Fruit fly (Drosophila melanogaster): ENCODE measurements around the gene Pdp.
A peak's percentile ranks its signal among the peaks of the same experiment; 100 is the strongest.

Gene Pdp

DNA sequence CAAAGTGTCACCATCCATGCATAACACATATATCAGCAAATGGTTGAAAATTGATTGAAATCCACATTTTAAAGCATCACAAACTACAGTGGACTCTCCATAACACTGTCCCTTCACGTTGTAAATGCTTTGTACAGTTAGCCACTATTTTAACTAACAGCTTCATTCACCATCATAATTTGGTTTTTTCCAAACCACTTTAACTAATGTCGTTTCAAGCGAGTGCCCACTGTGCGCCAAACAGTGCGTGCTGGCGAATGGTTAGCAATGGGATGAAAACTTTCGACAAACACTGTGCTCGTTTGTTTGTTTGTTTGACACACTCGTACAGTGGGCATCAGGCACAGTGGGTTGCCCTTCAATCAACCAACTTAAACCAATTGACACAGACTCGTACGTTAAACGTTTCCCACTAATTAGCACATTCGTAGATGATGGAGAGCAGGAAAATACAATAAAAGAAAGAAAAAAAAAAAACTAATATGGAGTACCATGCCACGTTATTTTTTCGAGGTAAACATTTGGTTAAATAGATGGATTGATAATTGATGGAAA lies 34.1 kb downstream of the Pdp start (continued):
- TF ChIP-seq Dref (GFP tag; IDR thresholded peaks at IDR 0.05): no peak
- TF ChIP-seq CG42726 (GFP tag; IDR thresholded peaks at IDR 0.05; ENCODE audit: partially characterized antibody): no peak
- no peak for TF ChIP-seq mld (GFP tag; IDR thresholded peaks at IDR 0.05; ENCODE audit: partially characterized antibody)
- peak; percentile 97 for TF ChIP-seq mirr (GFP tag; optimal IDR thresholded peaks at IDR 0.05)
- peak; percentile 83 for TF ChIP-seq dm (GFP tag; optimal IDR thresholded peaks at IDR 0.05)
- peak; percentile 92 for TF ChIP-seq HHEX (GFP tag; optimal IDR thresholded peaks at IDR 0.05)
- no peak for TF ChIP-seq CG9797 (GFP tag; optimal IDR thresholded peaks at IDR 0.05)
- peak; percentile 95 for TF ChIP-seq B-H2 (GFP tag; optimal IDR thresholded peaks at IDR 0.05)
- TF ChIP-seq Poxn (GFP tag; IDR thresholded peaks at IDR 0.05): peak; percentile 78
- peak; percentile 78 for TF ChIP-seq CG4404 (GFP tag; IDR thresholded peaks at IDR 0.05)
- TF ChIP-seq cad (GFP tag; optimal IDR thresholded peaks at IDR 0.05): no peak
- TF ChIP-seq pros (GFP tag; optimal IDR thresholded peaks at IDR 0.05): no peak
- TF ChIP-seq CG10565 (GFP tag; optimal IDR thresholded peaks at IDR 0.05): peak; percentile 54
- peak; percentile 89 for TF ChIP-seq CG17385 (GFP tag; optimal IDR thresholded peaks at IDR 0.05)
- TF ChIP-seq tap (tag; optimal IDR thresholded peaks at IDR 0.05): peak; percentile 93
- TF ChIP-seq CG12104 (GFP tag; optimal IDR thresholded peaks at IDR 0.05): peak; percentile 87
- peak; percentile 78 for TF ChIP-seq tup (GFP tag; optimal IDR thresholded peaks at IDR 0.05)
- TF ChIP-seq tna (GFP tag; IDR thresholded peaks at IDR 0.05; ENCODE audit: partially characterized antibody): no peak
- TF ChIP-seq CG13775 (GFP tag; optimal IDR thresholded peaks at IDR 0.05): peak; percentile 76
- TF ChIP-seq sisA (GFP tag; IDR thresholded peaks at IDR 0.05): peak; percentile 97
- peak; percentile 82 for TF ChIP-seq CG9437 (GFP tag; optimal IDR thresholded peaks at IDR 0.05)
- TF ChIP-seq Hand (GFP tag; optimal IDR thresholded peaks at IDR 0.05): peak; percentile 82
- TF ChIP-seq CG6683 (GFP tag; optimal IDR thresholded peaks at IDR 0.05): peak; percentile 70
- TF ChIP-seq dan (GFP tag; IDR thresholded peaks at IDR 0.05): peak; percentile 69
- peak; percentile 70 for TF ChIP-seq CG33213 (GFP tag; optimal IDR thresholded peaks at IDR 0.05)
- TF ChIP-seq Aef1 (GFP tag; IDR thresholded peaks at IDR 0.05): peak; percentile 95
- TF ChIP-seq Bteb2 (GFP tag; optimal IDR thresholded peaks at IDR 0.05): peak; percentile 77
- peak; percentile 84 for TF ChIP-seq CG16815 (GFP tag; optimal IDR thresholded peaks at IDR 0.05)
- peak; percentile 95 for TF ChIP-seq CG7839 (tag; optimal IDR thresholded peaks at IDR 0.05)
- TF ChIP-seq hth (optimal IDR thresholded peaks at IDR 0.05): no peak
- no peak for TF ChIP-seq CG15479 (GFP tag; optimal IDR thresholded peaks at IDR 0.05)
- peak; percentile 60 for TF ChIP-seq CG7928 (GFP tag; optimal IDR thresholded peaks at IDR 0.05)
- TF ChIP-seq Adf1 (GFP tag; IDR thresholded peaks at IDR 0.05): peak; percentile 51; the same call in 1 of the 2 replicates
- peak; percentile 90 for TF ChIP-seq CG13894 (tag; optimal IDR thresholded peaks at IDR 0.05)
- peak; percentile 76 for TF ChIP-seq ERR (GFP tag; optimal IDR thresholded peaks at IDR 0.05)
- peak; percentile 54 for TF ChIP-seq CG17186 (GFP tag; optimal IDR thresholded peaks at IDR 0.05)
- no peak for TF ChIP-seq CG10431 (GFP tag; optimal IDR thresholded peaks at IDR 0.05)
- peak; percentile 85 for TF ChIP-seq kah (GFP tag; optimal IDR thresholded peaks at IDR 0.05)
- peak; percentile 96 for TF ChIP-seq Ada2b (GFP tag; IDR thresholded peaks at IDR 0.05)
- TF ChIP-seq Ets65A (GFP tag): peak; percentile 99
- TF ChIP-seq Oaz (GFP tag; IDR thresholded peaks at IDR 0.05): peak; percentile 90
- TF ChIP-seq CG14860 (GFP tag; IDR thresholded peaks at IDR 0.05; ENCODE audit: partially characterized antibody): no peak
- TF ChIP-seq Fer2 (tag; optimal IDR thresholded peaks at IDR 0.05): peak; percentile 87
- peak; percentile 89 for TF ChIP-seq jigr1 (GFP tag; IDR thresholded peaks at IDR 0.05)
- peak; percentile 85 for TF ChIP-seq dati (GFP tag; IDR thresholded peaks at IDR 0.05)
- no peak for TF ChIP-seq hbn (GFP tag; IDR thresholded peaks at IDR 0.05; ENCODE audit: partially characterized antibody)
- TF ChIP-seq CG4360 (GFP tag; IDR thresholded peaks at IDR 0.05): no peak
- TF ChIP-seq caup (GFP tag; optimal IDR thresholded peaks at IDR 0.05; ENCODE audit: severe bottlenecking): peak; percentile 91
- TF ChIP-seq wdn (GFP tag; IDR thresholded peaks at IDR 0.05): peak; percentile 87
- peak; percentile 93 for TF ChIP-seq Optix (GFP tag; IDR thresholded peaks at IDR 0.05)
